Worm (Caenorhabditis elegans) whole organism, L4 larva: ENCODE data around the gene Y54E2A.5.

Experiments used
- F37D6.2 ChIP-seq: sonication (generic microtip); optimal IDR thresholded peaks from 2 replicates; lab custom pipeline; 2016; ENCODE audit warnings: mild to moderate bottlenecking, missing genetic modification characterization, missing compliant biosample characterization
- hmg-1.1 ChIP-seq: fragments of 200-800 bp; sonication (Bioruptor generic); IDR thresholded peaks from 2 replicates; pipeline ENCODE4 v1.3.6; 2022; ENCODE audit warnings: missing genetic modification reagents, missing genetic modification characterization, missing compliant biosample characterization
- nhr-77 ChIP-seq: fragments of 150-350 bp; optimal IDR thresholded peaks from 2 replicates; lab custom pipeline; 2014; ENCODE audit warnings: missing biosample characterization, missing genetic modification characterization
- saeg-2 ChIP-seq: fragments of 200-800 bp; sonication (Bioruptor generic); IDR thresholded peaks from 2 replicates; pipeline ENCODE4 v1.3.6; 2022; ENCODE audit warnings: missing genetic modification reagents, missing genetic modification characterization, missing compliant biosample characterization

ce11 chrII:14757711-14758110 is at the start of gene Y54E2A.5:
- TF ChIP-seq nhr-77 (tag; lab: Kevin White, UChicago) (no peak), saeg-2 (GFP tag; lab: Robert Waterston, UW) (no peak), hmg-1.1 (no peak), F37D6.2 (tag; lab: Kevin White, UChicago) (no peak)
